Worm (Caenorhabditis elegans): ENCODE results near the gene str-14.

ce11 chrV:16403974-16404373 lies 51.0 kb downstream of the str-14 start, which contains the start of gene syp-1:
- TF ChIP-seq dao-5 (tag; optimal IDR thresholded peaks at IDR 0.05) (no peak), him-1 (tag; optimal IDR thresholded peaks at IDR 0.05) (no peak)

Measured in whole organism, L4/young adult.